Worm (Caenorhabditis elegans) whole organism, midembryonic: Measurements from ENCODE around the gene vha-9.

Experiments
- T22C8.4 ChIP-seq: fragments of 200-800 bp; sonication (Bioruptor generic); IDR thresholded peaks from 2 replicates; pipeline ENCODE4 v1.3.6; 2022; ENCODE audit warnings: missing genetic modification characterization, missing compliant biosample characterization
- cog-1 ChIP-seq: sonication (generic microtip); optimal IDR thresholded peaks from 2 replicates; lab custom pipeline; 2016; ENCODE audit warnings: missing genetic modification characterization, missing compliant biosample characterization
- flt-1 ChIP-seq: fragments of 200-800 bp; sonication (Bioruptor generic); IDR thresholded peaks from 2 replicates; pipeline ENCODE4 v1.3.6; 2022; ENCODE audit warnings: missing genetic modification characterization, missing compliant biosample characterization
- med-1 ChIP-seq: sonication (generic microtip); optimal IDR thresholded peaks from 2 replicates; lab custom pipeline; 2017; ENCODE audit warnings: missing genetic modification characterization, mild to moderate bottlenecking, missing compliant biosample characterization, antibody characterized with exemption, missing genetic modification reagents; ENCODE audit not compliant: insufficient read depth
- ref-1 ChIP-seq: fragments of 200-800 bp; sonication (Bioruptor generic); conservative IDR thresholded peaks from 2 replicates; pipeline ENCODE4 v1.3.6; 2022; ENCODE audit warnings: missing genetic modification reagents, missing genetic modification characterization, missing compliant biosample characterization
- tab-1 ChIP-seq: fragments of 200-800 bp; sonication (Bioruptor generic); IDR thresholded peaks from 2 replicates; pipeline ENCODE4 v1.3.6; 2022; ENCODE audit warnings: missing genetic modification characterization, missing compliant biosample characterization
- ztf-23 ChIP-seq: fragments of 200-800 bp; sonication (Bioruptor generic); IDR thresholded peaks from 2 replicates; pipeline ENCODE4 v1.3.6; 2022; ENCODE audit warnings: missing genetic modification reagents, missing genetic modification characterization, missing compliant biosample characterization
- ztf-29 ChIP-seq: fragments of 200-800 bp; sonication (Bioruptor generic); IDR thresholded peaks from 2 replicates; pipeline ENCODE4 v1.3.6; 2022; ENCODE audit warnings: missing genetic modification reagents, missing genetic modification characterization, missing compliant biosample characterization

Gene vha-9

ce11 chrII:10261261-10261660 is 42.3 kb downstream of the vha-9 start:
- TF ChIP-seq med-1 (GFP tag; lab: Kevin White, UChicago) (no peak), ztf-23 (no peak), T22C8.4 (no peak), flt-1 (GFP tag; lab: Robert Waterston, UW) (no peak), ref-1 (GFP tag; lab: Robert Waterston, UW) (no peak), ztf-29 (GFP tag; lab: Robert Waterston, UW) (no peak), cog-1 (tag; lab: Kevin White, UChicago) (no peak), tab-1 (GFP tag; lab: Robert Waterston, UW) (no peak)
